Fruit fly (Drosophila melanogaster): ENCODE data around the gene Fur1.
A peak's percentile ranks its signal among the peaks of the same experiment; 100 is the strongest.

Gene Fur1

DNA sequence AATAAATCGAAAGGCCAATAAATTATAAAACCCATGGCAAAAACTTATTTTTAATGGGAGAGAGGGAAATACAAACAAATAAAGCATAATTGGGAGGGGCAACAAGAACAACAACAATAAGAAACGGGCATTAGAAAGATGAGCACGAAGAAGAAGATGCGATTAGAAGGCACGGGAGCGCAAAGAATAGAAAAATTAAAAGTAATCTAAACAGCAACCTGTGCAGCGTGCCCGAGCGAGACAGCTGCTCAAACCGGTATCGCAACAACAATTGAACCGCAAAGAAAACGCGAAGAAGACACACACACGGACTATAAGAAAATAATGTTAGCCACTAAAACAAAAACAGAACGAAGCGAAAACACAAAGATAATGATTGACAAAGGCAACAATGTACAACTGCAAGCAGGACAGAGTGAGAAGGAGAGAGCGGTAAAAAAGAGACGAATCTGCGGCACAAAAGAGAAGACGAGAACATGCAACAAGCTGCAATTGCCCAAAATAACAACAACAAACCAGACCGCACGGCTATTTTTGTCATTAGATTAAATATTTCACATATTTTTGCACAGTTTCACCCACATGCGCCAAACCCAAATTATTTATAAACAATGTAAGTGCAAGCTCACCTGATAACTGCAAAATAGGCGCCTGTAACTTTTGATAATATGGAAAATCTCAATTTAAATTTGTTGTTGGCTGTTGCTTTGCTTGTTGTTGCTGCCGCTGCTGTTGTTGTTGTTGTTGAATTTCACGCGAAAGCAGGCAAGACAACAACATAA, 814 bp downstream of the Fur1 start (continued):
- TF ChIP-seq CG8319 (GFP tag; optimal IDR thresholded peaks at IDR 0.05) (no peak), Ets21C (GFP tag; optimal IDR thresholded peaks at IDR 0.05) (no peak)

- no peak for TF ChIP-seq Smox (GFP tag; optimal IDR thresholded peaks at IDR 0.05)
- TF ChIP-seq vri (GFP tag; optimal IDR thresholded peaks at IDR 0.05) = peak; percentile 28
These were observed 6.7 kb downstream of the Fur1 start for dm6 chr3R:25466166-25466565.

DNA sequence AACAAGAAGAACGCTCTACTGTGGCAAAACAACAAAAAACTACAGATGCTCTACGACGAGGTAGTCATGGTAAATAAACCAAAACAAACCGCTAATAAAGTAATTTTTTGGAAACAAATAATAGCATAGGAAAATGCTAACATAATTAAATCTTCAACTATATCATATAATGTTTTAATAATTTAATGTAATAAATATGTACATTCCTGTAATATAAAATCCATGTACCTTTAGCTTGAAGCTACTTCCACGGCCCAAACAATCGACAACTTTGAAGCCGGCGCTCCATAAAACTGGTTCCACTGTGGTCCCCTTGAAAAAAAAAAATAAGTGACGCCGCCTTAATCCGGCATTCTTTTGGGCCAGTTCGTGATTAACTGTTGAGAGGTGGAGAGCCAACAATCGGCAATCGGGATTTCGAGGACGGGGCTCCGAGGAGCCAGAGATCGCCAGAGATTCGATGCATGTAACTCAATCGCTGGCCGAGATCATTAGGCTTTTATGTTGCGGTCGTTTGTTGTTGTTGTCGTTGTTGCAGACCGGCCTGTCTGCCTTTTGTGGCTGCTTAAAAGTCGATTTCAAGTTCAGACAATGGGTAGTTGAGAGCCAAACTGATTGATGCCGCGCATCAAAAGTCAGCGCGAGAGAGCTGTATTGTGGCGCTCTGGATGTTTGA, 10.1 kb downstream of the Fur1 start:
- TF ChIP-seq esn (GFP tag; optimal IDR thresholded peaks at IDR 0.05) = peak; percentile 91
- peak; percentile 88 for TF ChIP-seq eg (GFP tag; IDR thresholded peaks at IDR 0.05)
- peak; percentile 92 for TF ChIP-seq acj6 (GFP tag; optimal IDR thresholded peaks at IDR 0.05)
- peak; percentile 71 for TF ChIP-seq Ets21C (GFP tag; optimal IDR thresholded peaks at IDR 0.05)
- peak; percentile 89 for TF ChIP-seq fd59A (GFP tag; optimal IDR thresholded peaks at IDR 0.05)
- TF ChIP-seq Ets96B (tag; optimal IDR thresholded peaks at IDR 0.05) = peak; percentile 94
- TF ChIP-seq CG6163 (GFP tag; IDR thresholded peaks at IDR 0.05) = peak; percentile 91
- TF ChIP-seq CG9139 (GFP tag; optimal IDR thresholded peaks at IDR 0.05) = peak; percentile 92
- peak; percentile 94 for TF ChIP-seq CG34406 (GFP tag; optimal IDR thresholded peaks at IDR 0.05)
- TF ChIP-seq OdsH (GFP tag; optimal IDR thresholded peaks at IDR 0.05) = peak; percentile 92
- TF ChIP-seq svp (GFP tag) = peak; percentile 96
- TF ChIP-seq pdm3 (GFP tag; optimal IDR thresholded peaks at IDR 0.05) = peak; percentile 81
- TF ChIP-seq CG6854 (GFP tag; optimal IDR thresholded peaks at IDR 0.05) = peak; percentile 69
- peak; percentile 84 for TF ChIP-seq net (GFP tag; optimal IDR thresholded peaks at IDR 0.05)
- TF ChIP-seq CG6792 (GFP tag; optimal IDR thresholded peaks at IDR 0.05) = peak; percentile 91
- TF ChIP-seq CG11294 (GFP tag; IDR thresholded peaks at IDR 0.05) = peak; percentile 75
- peak; percentile 76 for TF ChIP-seq cyc (GFP tag; optimal IDR thresholded peaks at IDR 0.05)
- TF ChIP-seq Sox14 (GFP tag; optimal IDR thresholded peaks at IDR 0.05) = peak; percentile 74
- peak; percentile 74 for TF ChIP-seq Hr39 (GFP tag; optimal IDR thresholded peaks at IDR 0.05)
- TF ChIP-seq CG3919 (GFP tag; optimal IDR thresholded peaks at IDR 0.05) = peak; percentile 92
- peak; percentile 82 for TF ChIP-seq CG11902 (GFP tag; optimal IDR thresholded peaks at IDR 0.05)
- TF ChIP-seq Hr4 (GFP tag; optimal IDR thresholded peaks at IDR 0.05) = peak; percentile 56
- TF ChIP-seq dsx (GFP tag; optimal IDR thresholded peaks at IDR 0.05; ENCODE audit: poor library complexity, severe bottlenecking) = peak; percentile 95
- peak; percentile 91 for TF ChIP-seq achi (GFP tag; optimal IDR thresholded peaks at IDR 0.05)
- TF ChIP-seq Eip78C (GFP tag) = peak; percentile 97
- peak; percentile 87 for TF ChIP-seq topi (GFP tag; optimal IDR thresholded peaks at IDR 0.05)
- peak; percentile 82 for TF ChIP-seq vri (GFP tag; optimal IDR thresholded peaks at IDR 0.05)
- TF ChIP-seq Sox102F (GFP tag; optimal IDR thresholded peaks at IDR 0.05) = peak; percentile 80
- TF ChIP-seq CG6808 (GFP tag; optimal IDR thresholded peaks at IDR 0.05) = peak; percentile 95
- peak; percentile 83 for TF ChIP-seq Smox (GFP tag; optimal IDR thresholded peaks at IDR 0.05)
- peak; percentile 95 for TF ChIP-seq CG8632 (GFP tag; optimal IDR thresholded peaks at IDR 0.05)
- TF ChIP-seq dac (GFP tag; optimal IDR thresholded peaks at IDR 0.05) = peak; percentile 17
- peak; percentile 83 for TF ChIP-seq Lpt (GFP tag; optimal IDR thresholded peaks at IDR 0.05)
- TF ChIP-seq fd85E (GFP tag; optimal IDR thresholded peaks at IDR 0.05) = peak; percentile 60
- peak; percentile 91 for TF ChIP-seq spab (GFP tag; optimal IDR thresholded peaks at IDR 0.05)
- TF ChIP-seq CG6276 (GFP tag; optimal IDR thresholded peaks at IDR 0.05) = peak; percentile 74
- peak; percentile 78 to 86 for TF ChIP-seq salr (GFP tag; optimal IDR thresholded peaks at IDR 0.05)
- TF ChIP-seq CG8119 (GFP tag; IDR thresholded peaks at IDR 0.05) = peak; percentile 89
- peak; percentile 94 for TF ChIP-seq CG10631 (GFP tag; optimal IDR thresholded peaks at IDR 0.05)
- peak; percentile 88 for TF ChIP-seq CG7368 (GFP tag; optimal IDR thresholded peaks at IDR 0.05)
- TF ChIP-seq lz (GFP tag; optimal IDR thresholded peaks at IDR 0.05) = peak; percentile 84
- peak; percentile 90 for TF ChIP-seq CG15336 (GFP tag; IDR thresholded peaks at IDR 0.05)
- TF ChIP-seq Eip75B (GFP tag; optimal IDR thresholded peaks at IDR 0.05) = peak; percentile 83
- TF ChIP-seq ss (GFP tag; optimal IDR thresholded peaks at IDR 0.05) = peak; percentile 95

All from whole organism, prepupa.